Fruit fly (Drosophila melanogaster) whole organism, embryonic: ENCODE measurements around the gene Jhbp11.

ENCODE experiments used
- Adf1 ChIP-seq: fragments of 200-800 bp; sonication (Bioruptor generic); IDR thresholded peaks from 2 replicates; pipeline ENCODE4 v1.3.6; 2022; ENCODE audit warnings: missing biosample characterization, missing genetic modification characterization
- B-H1 ChIP-seq: fragments of 200-800 bp; sonication (Bioruptor generic); IDR thresholded peaks from 3 replicates; pipeline ENCODE4 v1.3.6; 2022; ENCODE audit warnings: missing biosample characterization, missing genetic modification characterization
- B-H2 ChIP-seq: fragments of 200-800 bp; sonication (Bioruptor generic); optimal IDR thresholded peaks from 2 replicates; lab custom pipeline; 2018; ENCODE audit warnings: missing biosample characterization, mild to moderate bottlenecking, missing genetic modification characterization
- CG10366 ChIP-seq: fragments of 200-800 bp; sonication (Bioruptor generic); IDR thresholded peaks from 2 replicates; pipeline ENCODE4 v1.3.6; 2022; ENCODE audit warnings: missing biosample characterization, missing genetic modification characterization
- CG12659 ChIP-seq: fragments of 200-800 bp; sonication (Bioruptor generic); optimal IDR thresholded peaks from 3 replicates; lab custom pipeline; 2017; ENCODE audit warnings: mild to moderate bottlenecking, missing biosample characterization, missing genetic modification reagents, missing genetic modification characterization
- CG13123 ChIP-seq: fragments of 200-800 bp; sonication (Bioruptor generic); optimal IDR thresholded peaks from 2 replicates; lab custom pipeline; 2016; ENCODE audit warnings: missing biosample characterization, missing genetic modification characterization
- CG13287 ChIP-seq: fragments of 200-800 bp; sonication (Bioruptor generic); IDR thresholded peaks from 2 replicates; pipeline ENCODE4 v1.3.6; 2022; ENCODE audit warnings: missing biosample characterization, missing genetic modification characterization; ENCODE audit not compliant: partially characterized antibody
- CG14441 ChIP-seq: fragments of 200-800 bp; sonication (Bioruptor generic); IDR thresholded peaks from 2 replicates; pipeline ENCODE4 v1.3.6; 2022; ENCODE audit warnings: missing biosample characterization, missing genetic modification characterization
- CG17359 ChIP-seq: fragments of 200-800 bp; sonication (Bioruptor generic); optimal IDR thresholded peaks from 3 replicates; lab custom pipeline; 2018; ENCODE audit warnings: missing biosample characterization, mild to moderate bottlenecking, missing genetic modification characterization, moderate library complexity
- CG17361 ChIP-seq: fragments of 200-800 bp; sonication (Bioruptor generic); IDR thresholded peaks from 3 replicates; pipeline ENCODE4 v1.3.6; 2022; ENCODE audit warnings: missing biosample characterization, missing genetic modification characterization
- CG17385 ChIP-seq: fragments of 200-800 bp; sonication (Bioruptor generic); optimal IDR thresholded peaks from 3 replicates; lab custom pipeline; 2018; ENCODE audit warnings: missing biosample characterization, mild to moderate bottlenecking, missing genetic modification characterization
- CG18619 ChIP-seq: fragments of 200-800 bp; sonication (Bioruptor generic); optimal IDR thresholded peaks from 3 replicates; lab custom pipeline; 2017; ENCODE audit warnings: missing biosample characterization, mild to moderate bottlenecking, missing genetic modification characterization
- CG2120 ChIP-seq: fragments of 200-800 bp; sonication (Bioruptor generic); optimal IDR thresholded peaks from 3 replicates; lab custom pipeline; 2016; ENCODE audit warnings: missing biosample characterization, missing genetic modification characterization
- CG32532 ChIP-seq: fragments of 200-800 bp; sonication (Bioruptor generic); IDR thresholded peaks from 2 replicates; pipeline ENCODE4 v1.3.6; 2022; ENCODE audit warnings: missing biosample characterization, missing genetic modification characterization
- CG4730 ChIP-seq: fragments of 200-800 bp; sonication (Bioruptor generic); IDR thresholded peaks from 2 replicates; pipeline ENCODE4 v1.3.6; 2022; ENCODE audit warnings: missing biosample characterization, missing genetic modification characterization
- CG6765 ChIP-seq: fragments of 200-800 bp; sonication (Bioruptor generic); optimal IDR thresholded peaks from 3 replicates; lab custom pipeline; 2017; ENCODE audit warnings: missing biosample characterization, mild to moderate bottlenecking, missing genetic modification characterization
- CG7786 ChIP-seq: fragments of 200-800 bp; sonication (Bioruptor generic); optimal IDR thresholded peaks from 2 replicates; lab custom pipeline; 2016; ENCODE audit warnings: missing biosample characterization, missing genetic modification characterization
- CG8388 ChIP-seq: fragments of 200-800 bp; sonication (Bioruptor generic); optimal IDR thresholded peaks from 2 replicates; lab custom pipeline; 2019; ENCODE audit warnings: missing biosample characterization, mild to moderate bottlenecking, missing genetic modification characterization, moderate library complexity
- CG9437 ChIP-seq: fragments of 200-800 bp; sonication (Bioruptor generic); optimal IDR thresholded peaks from 2 replicates; lab custom pipeline; 2018; ENCODE audit warnings: missing biosample characterization, mild to moderate bottlenecking, missing genetic modification characterization
- CG9727 ChIP-seq: fragments of 200-800 bp; sonication (Bioruptor generic); optimal IDR thresholded peaks from 3 replicates; lab custom pipeline; 2017; ENCODE audit warnings: missing biosample characterization, mild to moderate bottlenecking, missing genetic modification characterization
- CG9876 ChIP-seq: fragments of 200-800 bp; sonication (Bioruptor generic); optimal IDR thresholded peaks from 2 replicates; lab custom pipeline; 2016; ENCODE audit warnings: missing biosample characterization, missing genetic modification characterization
- Drgx ChIP-seq: fragments of 200-800 bp; sonication (Bioruptor generic); IDR thresholded peaks from 2 replicates; pipeline ENCODE4 v1.3.6; 2022; ENCODE audit warnings: missing biosample characterization, missing genetic modification characterization
- Fer1 ChIP-seq: fragments of 200-800 bp; sonication (Bioruptor generic); optimal IDR thresholded peaks from 2 replicates; lab custom pipeline; 2017; ENCODE audit warnings: missing biosample characterization, mild to moderate bottlenecking, missing genetic modification characterization
- HLH3B ChIP-seq: fragments of 200-800 bp; sonication (Bioruptor generic); IDR thresholded peaks from 2 replicates; pipeline ENCODE4 v1.3.6; 2022; ENCODE audit warnings: missing biosample characterization, missing genetic modification characterization
- HLHmδ ChIP-seq: fragments of 200-800 bp; sonication (Bioruptor generic); optimal IDR thresholded peaks from 2 replicates; lab custom pipeline; 2018; ENCODE audit warnings: missing biosample characterization, mild to moderate bottlenecking, missing genetic modification characterization, moderate library complexity
- Hsf ChIP-seq: fragments of 200-800 bp; sonication (Bioruptor generic); optimal IDR thresholded peaks from 3 replicates; lab custom pipeline; 2016; ENCODE audit warnings: missing biosample characterization, missing genetic modification characterization
- Lhr ChIP-seq: fragments of 200-800 bp; sonication (Bioruptor generic); optimal IDR thresholded peaks from 3 replicates; lab custom pipeline; 2017; ENCODE audit warnings: mild to moderate bottlenecking, missing biosample characterization, missing genetic modification reagents, missing genetic modification characterization
- Med ChIP-seq: fragments of 200-800 bp; sonication (Bioruptor generic); peaks from one replicate; lab custom pipeline; 2016; ENCODE audit warnings: missing biosample characterization, missing genetic modification characterization, mild to moderate bottlenecking, inconsistent platforms, moderate library complexity
- NC2β ChIP-seq: fragments of 200-800 bp; sonication (Bioruptor generic); optimal IDR thresholded peaks from 2 replicates; lab custom pipeline; 2016; ENCODE audit warnings: missing biosample characterization, missing genetic modification characterization
- Oli ChIP-seq: fragments of 200-800 bp; sonication (Bioruptor generic); optimal IDR thresholded peaks from 2 replicates; lab custom pipeline; 2018; ENCODE audit warnings: missing biosample characterization, mild to moderate bottlenecking, missing genetic modification characterization, moderate library complexity
- PHDP ChIP-seq: fragments of 200-800 bp; sonication (Bioruptor generic); optimal IDR thresholded peaks from 3 replicates; lab custom pipeline; 2018; ENCODE audit warnings: missing biosample characterization, mild to moderate bottlenecking, missing genetic modification characterization, moderate library complexity
- Ptx1 ChIP-seq: fragments of 200-800 bp; sonication (Bioruptor generic); IDR thresholded peaks from 2 replicates; pipeline ENCODE4 v1.3.6; 2022; ENCODE audit warnings: missing biosample characterization, missing genetic modification characterization
- Rfx ChIP-seq: fragments of 200-800 bp; sonication (Bioruptor generic); IDR thresholded peaks from 2 replicates; pipeline ENCODE4 v1.3.6; 2022; ENCODE audit warnings: missing biosample characterization, missing genetic modification characterization
- Xbp1 ChIP-seq: fragments of 200-800 bp; sonication (Bioruptor generic); optimal IDR thresholded peaks from 3 replicates; lab custom pipeline; 2016; ENCODE audit warnings: missing biosample characterization, mild to moderate bottlenecking, missing genetic modification characterization
- al ChIP-seq: fragments of 200-800 bp; sonication (Bioruptor generic); IDR thresholded peaks from 2 replicates; pipeline ENCODE4 v1.3.6; 2022; ENCODE audit warnings: missing biosample characterization, missing genetic modification characterization
- chif ChIP-seq, 2 experiments: fragments of 200-800 bp; sonication (Bioruptor generic); optimal IDR thresholded peaks; 3 replicates each; lab custom pipeline; 2016; ENCODE audit warnings: missing biosample characterization in 2 of 2, missing genetic modification characterization in 2 of 2
- crc ChIP-seq: fragments of 200-800 bp; sonication (Bioruptor generic); optimal IDR thresholded peaks from 2 replicates; lab custom pipeline; 2016; ENCODE audit warnings: missing biosample characterization, missing genetic modification characterization
- cwo ChIP-seq: fragments of 200-800 bp; sonication (Bioruptor generic); optimal IDR thresholded peaks from 3 replicates; lab custom pipeline; 2017; ENCODE audit warnings: missing biosample characterization, missing genetic modification characterization, mild to moderate bottlenecking, moderate library complexity, missing genetic modification reagents
- esg ChIP-seq: fragments of 200-800 bp; sonication (Bioruptor generic); conservative IDR thresholded peaks from 2 replicates; pipeline ENCODE4 v1.3.6; 2022; ENCODE audit warnings: missing biosample characterization, missing genetic modification characterization
- fru ChIP-seq: fragments of >200 bp; optimal IDR thresholded peaks from 2 replicates; lab custom pipeline; 2017
- jumu ChIP-seq: fragments of 200-800 bp; sonication (Bioruptor generic); optimal IDR thresholded peaks from 3 replicates; lab custom pipeline; 2016; ENCODE audit warnings: missing biosample characterization, missing genetic modification characterization
- kay ChIP-seq: fragments of 200-800 bp; sonication (Bioruptor generic); optimal IDR thresholded peaks from 2 replicates; lab custom pipeline; 2016; ENCODE audit warnings: missing biosample characterization, missing genetic modification characterization
- lmd ChIP-seq: fragments of 200-800 bp; sonication (Bioruptor generic); IDR thresholded peaks from 2 replicates; pipeline ENCODE4 v1.3.6; 2022; ENCODE audit warnings: missing biosample characterization, missing genetic modification characterization
- nom ChIP-seq: fragments of 200-800 bp; sonication (Bioruptor generic); optimal IDR thresholded peaks from 2 replicates; lab custom pipeline; 2017; ENCODE audit warnings: missing biosample characterization, missing genetic modification characterization, mild to moderate bottlenecking, moderate library complexity, missing genetic modification reagents
- sisA ChIP-seq: fragments of 200-800 bp; sonication (Bioruptor generic); IDR thresholded peaks from 2 replicates; pipeline ENCODE4 v1.3.6; 2022; ENCODE audit warnings: missing biosample characterization, missing genetic modification characterization
- stc ChIP-seq: fragments of 200-800 bp; sonication (Bioruptor generic); IDR thresholded peaks from 2 replicates; pipeline ENCODE4 v1.3.6; 2022; ENCODE audit warnings: missing biosample characterization, missing genetic modification characterization
- tll ChIP-seq, 2 experiments: fragments of 200-800 bp in 1 of 2; fragments of >200 bp in 1 of 2; sonication (Bioruptor generic) in 1 of 2; optimal IDR thresholded peaks; 2 replicates each; lab custom pipeline; 2017 to 2019; ENCODE audit warnings: missing biosample characterization in 2 of 2, missing genetic modification characterization in 2 of 2, mild to moderate bottlenecking in 1 of 2, moderate library complexity in 1 of 2
- vvl ChIP-seq: fragments of 200-800 bp; sonication (Bioruptor generic); IDR thresholded peaks from 2 replicates; pipeline ENCODE4 v1.3.6; 2022; ENCODE audit warnings: missing biosample characterization, missing genetic modification characterization
- wdn ChIP-seq: fragments of 200-800 bp; sonication (Bioruptor generic); IDR thresholded peaks from 2 replicates; pipeline ENCODE4 v1.3.6; 2022; ENCODE audit warnings: missing biosample characterization, missing genetic modification characterization
- zf30C ChIP-seq: fragments of 200-800 bp; sonication (Bioruptor generic); optimal IDR thresholded peaks from 3 replicates; lab custom pipeline; 2018; ENCODE audit warnings: missing biosample characterization, mild to moderate bottlenecking, missing genetic modification characterization

Gene Jhbp11

DNA sequence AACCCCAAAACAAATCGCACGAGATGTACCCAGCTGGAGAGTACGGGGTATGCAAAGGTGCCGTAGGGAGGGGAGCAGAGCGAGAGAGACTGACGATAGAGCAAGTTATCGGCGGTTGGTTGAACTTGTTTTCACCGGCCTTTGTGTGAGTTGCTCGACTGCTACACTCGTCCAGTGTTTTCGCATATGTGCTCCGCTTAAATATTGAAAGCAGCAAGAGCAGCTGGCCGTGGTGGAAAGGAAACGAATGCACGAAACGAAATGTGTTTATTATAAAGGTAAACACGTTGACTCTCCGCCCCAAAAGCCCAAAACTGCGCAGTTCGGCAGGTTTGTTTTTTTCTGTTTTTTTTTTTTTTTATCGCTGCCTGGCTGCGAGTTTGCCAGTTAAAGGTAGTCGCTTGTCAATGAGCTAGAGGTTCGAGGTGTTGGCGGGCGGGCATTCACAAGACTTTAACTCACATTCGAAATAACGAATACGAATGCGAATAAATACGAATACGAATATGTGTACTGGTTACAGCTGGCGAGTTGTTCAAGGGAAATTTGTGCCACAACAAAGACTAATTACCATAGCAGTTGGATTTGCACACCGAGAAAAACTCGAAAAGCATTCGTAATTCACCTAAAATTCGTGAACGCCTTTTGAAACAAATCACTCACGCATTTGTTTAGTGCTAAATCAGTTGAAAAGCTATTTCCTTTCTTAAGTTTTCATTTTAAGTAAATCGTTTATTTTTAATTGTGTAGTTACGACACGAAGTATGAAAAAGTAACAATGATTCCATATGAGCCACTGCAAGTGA, 28.8 kb downstream of the Jhbp11 start (continued):
- peak; percentile 64; the same call in 1 of the 2 replicates for TF ChIP-seq CG32532 (GFP tag; lab: Robert Waterston, UW)
- no peak for TF ChIP-seq Oli (tag; lab: Kevin White, UChicago)
- TF ChIP-seq Ptx1 (GFP tag; lab: Robert Waterston, UW) = peak; percentile 32; the same call in 1 of the 2 replicates
- 0 out of 2 replicates have a peak, but pooled peaks have one; percentile 22 for TF ChIP-seq HLH3B (GFP tag; lab: Robert Waterston, UW)
- peak; percentile 47; the same call in 1 of the 2 replicates for TF ChIP-seq stc (GFP tag; lab: Robert Waterston, UW)
- TF ChIP-seq CG9437 (GFP tag; lab: Kevin White, UChicago) = no peak
- TF ChIP-seq jumu = no peak
- TF ChIP-seq CG8388 (GFP tag; lab: Kevin White, UChicago) = no peak
- peak; percentile 57 for TF ChIP-seq Adf1
- peak; percentile 17; the same call in 1 of the 3 replicates for TF ChIP-seq B-H1
- no peak for TF ChIP-seq Lhr (GFP tag; lab: Kevin White, UChicago)
- TF ChIP-seq Med = peak; percentile 88
- TF ChIP-seq zf30C (GFP tag; lab: Kevin White, UChicago) = no peak
- TF ChIP-seq CG13287 (GFP tag; lab: Robert Waterston, UW) = peak; percentile 17; the same call in 1 of the 2 replicates
- TF ChIP-seq CG9727 (GFP tag; lab: Kevin White, UChicago) = peak; percentile 13
- TF ChIP-seq CG18619 (GFP tag; lab: Kevin White, UChicago) = no peak
- no peak for TF ChIP-seq chif (GFP tag; optimal IDR thresholded peaks at IDR 0.05; lab: Kevin White, UChicago)
- peak; percentile 33; the same call in 1 of the 2 replicates for TF ChIP-seq vvl (GFP tag; lab: Robert Waterston, UW)
- TF ChIP-seq Hsf (GFP tag; lab: Kevin White, UChicago) = peak; percentile 6
- 0 out of 2 replicates have a peak, but pooled peaks have one; percentile 20 for TF ChIP-seq CG4730
- no peak for TF ChIP-seq PHDP
- TF ChIP-seq CG14441 (GFP tag; lab: Robert Waterston, UW) = peak; percentile 25; the same call in 1 of the 2 replicates
- peak; percentile 13 for TF ChIP-seq CG12659 (GFP tag; lab: Kevin White, UChicago)
- no peak for TF ChIP-seq NC2β
- peak; percentile 18; the same call in 1 of the 2 replicates for TF ChIP-seq lmd (GFP tag; lab: Robert Waterston, UW)
- peak; percentile 4 for TF ChIP-seq kay (GFP tag; lab: Kevin White, UChicago)
- TF ChIP-seq HLHmδ (GFP tag; lab: Kevin White, UChicago) = no peak
- peak; percentile 64 for TF ChIP-seq CG2120
- TF ChIP-seq wdn (GFP tag; lab: Robert Waterston, UW) = 0 out of 2 replicates have a peak, but pooled peaks have one; percentile 34
- peak; percentile 41 for TF ChIP-seq CG7786
- peak; percentile 75 for TF ChIP-seq cwo (GFP tag; lab: Kevin White, UChicago)
- TF ChIP-seq CG17359 (tag; lab: Kevin White, UChicago) = peak; percentile 6
- peak; percentile 74 for TF ChIP-seq Drgx
- TF ChIP-seq Xbp1 (GFP tag; lab: Kevin White, UChicago) = peak; percentile 16
- peak; percentile 17 for TF ChIP-seq Fer1 (GFP tag; lab: Kevin White, UChicago)
- peak; percentile 35 for TF ChIP-seq B-H2
- peak; percentile 35; the same call in 1 of the 2 replicates for TF ChIP-seq esg
- TF ChIP-seq, all 482 proteins: peak for 79

DNA sequence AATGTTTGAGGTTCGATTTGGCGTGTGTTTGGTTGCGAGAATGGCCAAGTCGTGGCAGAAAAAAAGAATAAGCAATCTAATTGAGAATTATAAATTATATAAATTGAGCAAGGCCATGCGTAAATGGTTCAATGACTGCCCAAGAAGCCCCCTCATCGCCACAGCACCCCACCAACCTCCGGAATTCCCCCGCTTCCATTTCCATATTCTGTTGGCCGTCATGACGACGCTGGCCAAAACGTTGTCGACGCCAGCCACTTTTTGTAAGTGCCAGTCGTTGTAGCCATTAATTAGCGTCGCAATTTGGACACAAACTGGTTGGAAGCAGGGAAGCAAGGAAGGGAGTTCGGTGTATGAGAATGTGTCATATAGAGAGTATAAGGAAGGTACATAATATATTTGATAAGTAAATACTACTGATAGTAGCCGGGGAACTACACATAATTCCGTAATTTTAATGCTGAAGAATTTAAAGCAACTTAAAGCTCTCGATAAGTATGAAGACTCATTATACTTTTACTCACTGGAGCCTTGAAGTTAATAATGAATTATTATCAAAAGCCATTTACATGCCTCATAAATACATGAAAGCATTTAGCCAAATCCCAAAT, 29.6 kb downstream of the Jhbp11 start:
- TF ChIP-seq CG6765 (no peak), nom (GFP tag; lab: Kevin White, UChicago) (no peak), CG10366 (GFP tag; lab: Robert Waterston, UW) (no peak), tll (GFP tag; optimal IDR thresholded peaks at IDR 0.05; lab: Kevin White, UChicago) (no peak), CG8388 (GFP tag; lab: Kevin White, UChicago) (no peak), crc (GFP tag; lab: Kevin White, UChicago) (no peak), CG13123 (GFP tag; lab: Kevin White, UChicago) (no peak), CG9876 (GFP tag; lab: Kevin White, UChicago) (no peak), sisA (GFP tag; lab: Robert Waterston, UW) (no peak), CG17385 (no peak), CG17361 (GFP tag; lab: Robert Waterston, UW) (no peak), Rfx (no peak), al (no peak), fru (lab: Kevin White, UChicago) (no peak)
